Worm (Caenorhabditis elegans) whole organism, midembryonic: Measurements from ENCODE around the gene F22B7.1.

ENCODE experiments used
- T22C8.4 ChIP-seq: fragments of 200-800 bp; sonication (Bioruptor generic); IDR thresholded peaks from 2 replicates; pipeline ENCODE4 v1.3.6; 2022; ENCODE audit warnings: missing genetic modification characterization, missing compliant biosample characterization
- cog-1 ChIP-seq: sonication (generic microtip); optimal IDR thresholded peaks from 2 replicates; lab custom pipeline; 2016; ENCODE audit warnings: missing genetic modification characterization, missing compliant biosample characterization
- flt-1 ChIP-seq: fragments of 200-800 bp; sonication (Bioruptor generic); IDR thresholded peaks from 2 replicates; pipeline ENCODE4 v1.3.6; 2022; ENCODE audit warnings: missing genetic modification characterization, missing compliant biosample characterization
- klf-2 ChIP-seq: fragments of 200-800 bp; sonication (Bioruptor generic); conservative IDR thresholded peaks from 2 replicates; pipeline ENCODE4 v1.3.6; 2022; ENCODE audit warnings: missing genetic modification reagents, missing genetic modification characterization, missing compliant biosample characterization
- med-1 ChIP-seq: sonication (generic microtip); optimal IDR thresholded peaks from 2 replicates; lab custom pipeline; 2017; ENCODE audit warnings: missing genetic modification characterization, mild to moderate bottlenecking, missing compliant biosample characterization, antibody characterized with exemption, missing genetic modification reagents; ENCODE audit not compliant: insufficient read depth
- ref-1 ChIP-seq: fragments of 200-800 bp; sonication (Bioruptor generic); conservative IDR thresholded peaks from 2 replicates; pipeline ENCODE4 v1.3.6; 2022; ENCODE audit warnings: missing genetic modification reagents, missing genetic modification characterization, missing compliant biosample characterization
- tab-1 ChIP-seq: fragments of 200-800 bp; sonication (Bioruptor generic); IDR thresholded peaks from 2 replicates; pipeline ENCODE4 v1.3.6; 2022; ENCODE audit warnings: missing genetic modification characterization, missing compliant biosample characterization
- ztf-23 ChIP-seq: fragments of 200-800 bp; sonication (Bioruptor generic); IDR thresholded peaks from 2 replicates; pipeline ENCODE4 v1.3.6; 2022; ENCODE audit warnings: missing genetic modification reagents, missing genetic modification characterization, missing compliant biosample characterization
- ztf-29 ChIP-seq: fragments of 200-800 bp; sonication (Bioruptor generic); IDR thresholded peaks from 2 replicates; pipeline ENCODE4 v1.3.6; 2022; ENCODE audit warnings: missing genetic modification reagents, missing genetic modification characterization, missing compliant biosample characterization

The F22B7.1 gene

ce11 chrIII:8667382-8667781 is 2.2 kb downstream of the F22B7.1 start, which contains the start of gene dpy-19:
Gene dpy-19 (minus strand): TSS chrIII:8667482.
- no peak for TF ChIP-seq cog-1 (tag; lab: Kevin White, UChicago)
- TF ChIP-seq ref-1 (GFP tag; lab: Robert Waterston, UW) = no peak
- no peak for TF ChIP-seq ztf-29
- TF ChIP-seq tab-1 (GFP tag; lab: Robert Waterston, UW) = no peak
- no peak for TF ChIP-seq flt-1 (GFP tag; lab: Robert Waterston, UW)
- TF ChIP-seq ztf-23 = no peak
- no peak for TF ChIP-seq med-1 (GFP tag; lab: Kevin White, UChicago)
- TF ChIP-seq T22C8.4 = no peak

- TF ChIP-seq T22C8.4 (no peak), ref-1 (GFP tag; lab: Robert Waterston, UW) (no peak), med-1 (GFP tag; lab: Kevin White, UChicago) (no peak), ztf-29 (no peak), flt-1 (GFP tag; lab: Robert Waterston, UW) (no peak), tab-1 (GFP tag; lab: Robert Waterston, UW) (no peak), ztf-23 (no peak), cog-1 (tag; lab: Kevin White, UChicago) (no peak), klf-2 (GFP tag; lab: Robert Waterston, UW) (no peak)
Measured at ce11 chrIII:8668717-8669116, 3.6 kb downstream of the F22B7.1 start.

ce11 chrIII:8674980-8675485 is 9.9 kb downstream of the F22B7.1 start, which contains the start of gene pgl-2:
Gene pgl-2 (minus strand): TSS chrIII:8675435.
- TF ChIP-seq med-1 (GFP tag; lab: Kevin White, UChicago) (no peak), ztf-23 (no peak), tab-1 (GFP tag; lab: Robert Waterston, UW) (no peak), cog-1 (tag; lab: Kevin White, UChicago) (no peak), flt-1 (GFP tag; lab: Robert Waterston, UW) (no peak), T22C8.4 (no peak), ztf-29 (no peak), ref-1 (GFP tag; lab: Robert Waterston, UW) (no peak), klf-2 (GFP tag; lab: Robert Waterston, UW) (no peak)

ce11 chrIII:8678371-8678770 is 13.2 kb downstream of the F22B7.1 start:
- TF ChIP-seq T22C8.4 (peak; percentile 96), flt-1 (GFP tag; lab: Robert Waterston, UW) (peak; percentile 99), med-1 (GFP tag; lab: Kevin White, UChicago) (peak; percentile 84), ztf-23 (peak; percentile 97), cog-1 (tag; lab: Kevin White, UChicago) (peak; percentile 92), klf-2 (GFP tag; lab: Robert Waterston, UW) (peak; percentile 98), ref-1 (GFP tag; lab: Robert Waterston, UW) (peak; percentile 95), ztf-29 (peak; percentile 99), tab-1 (GFP tag; lab: Robert Waterston, UW) (peak; percentile 99)

- TF ChIP-seq tab-1 (GFP tag; lab: Robert Waterston, UW) (no peak), med-1 (GFP tag; lab: Kevin White, UChicago) (no peak)
Measured at ce11 chrIII:8683679-8684263, 18.6 kb downstream of the F22B7.1 start, which contains the start of gene fli-1. Gene fli-1 (minus strand): TSS chrIII:8683736.

ce11 chrIII:8684421-8684820 is 19.3 kb downstream of the F22B7.1 start, which contains the start of gene anmt-1:
Gene anmt-1 (plus strand): TSS chrIII:8684808.
- TF ChIP-seq T22C8.4 = no peak
- TF ChIP-seq klf-2 (GFP tag; lab: Robert Waterston, UW) = no peak
- no peak for TF ChIP-seq ztf-23
- TF ChIP-seq ztf-29 = no peak
- no peak for TF ChIP-seq tab-1 (GFP tag; lab: Robert Waterston, UW)
- TF ChIP-seq cog-1 (tag; lab: Kevin White, UChicago) = no peak
- no peak for TF ChIP-seq med-1 (GFP tag; lab: Kevin White, UChicago)
- no peak for TF ChIP-seq flt-1 (GFP tag; lab: Robert Waterston, UW)
- TF ChIP-seq ref-1 (GFP tag; lab: Robert Waterston, UW) = no peak

- TF ChIP-seq klf-2 (GFP tag; lab: Robert Waterston, UW) (no peak), cog-1 (tag; lab: Kevin White, UChicago) (no peak), flt-1 (GFP tag; lab: Robert Waterston, UW) (no peak), tab-1 (GFP tag; lab: Robert Waterston, UW) (no peak), T22C8.4 (no peak), ref-1 (GFP tag; lab: Robert Waterston, UW) (no peak), med-1 (GFP tag; lab: Kevin White, UChicago) (no peak), ztf-29 (no peak)
Measured at ce11 chrIII:8685590-8686240, 20.6 kb downstream of the F22B7.1 start.

ce11 chrIII:8688438-8688946 is 23.4 kb downstream of the F22B7.1 start, which contains the start of gene hadb-1:
Gene hadb-1 (minus strand): TSS chrIII:8688488.
- no peak for TF ChIP-seq T22C8.4
- no peak for TF ChIP-seq med-1 (GFP tag; lab: Kevin White, UChicago)
- TF ChIP-seq tab-1 (GFP tag; lab: Robert Waterston, UW) = no peak
- TF ChIP-seq cog-1 (tag; lab: Kevin White, UChicago) = no peak
- no peak for TF ChIP-seq klf-2 (GFP tag; lab: Robert Waterston, UW)
- TF ChIP-seq ztf-23 = no peak
- no peak for TF ChIP-seq ztf-29
- TF ChIP-seq flt-1 (GFP tag; lab: Robert Waterston, UW) = no peak
- no peak for TF ChIP-seq ref-1 (GFP tag; lab: Robert Waterston, UW)

ce11 chrIII:8689143-8689542 is 24.0 kb downstream of the F22B7.1 start:
- TF ChIP-seq ztf-29 = no peak
- no peak for TF ChIP-seq tab-1 (GFP tag; lab: Robert Waterston, UW)
- TF ChIP-seq med-1 (GFP tag; lab: Kevin White, UChicago) = no peak
- no peak for TF ChIP-seq klf-2 (GFP tag; lab: Robert Waterston, UW)
- TF ChIP-seq cog-1 (tag; lab: Kevin White, UChicago) = no peak
- no peak for TF ChIP-seq T22C8.4
- TF ChIP-seq flt-1 (GFP tag; lab: Robert Waterston, UW) = no peak
- no peak for TF ChIP-seq ref-1 (GFP tag; lab: Robert Waterston, UW)
- no peak for TF ChIP-seq ztf-23
